Worm (Caenorhabditis elegans) whole organism, mixed stage, embryonic: Measurements from ENCODE around the gene C16C8.26.

Source experiments
- ces-1 ChIP-seq: fragments of 150-350 bp; optimal IDR thresholded peaks from 2 replicates; lab custom pipeline; 2014; ENCODE audit warnings: missing biosample characterization, missing genetic modification reagents, missing genetic modification characterization
- elt-3 ChIP-seq: fragments of 150-350 bp; optimal IDR thresholded peaks from 2 replicates; lab custom pipeline; 2014; ENCODE audit warnings: missing biosample characterization, missing genetic modification characterization
- lin-32 ChIP-seq: fragments of 200-800 bp; sonication (Bioruptor generic); optimal IDR thresholded peaks from 2 replicates; lab custom pipeline; 2018; ENCODE audit warnings: mild to moderate bottlenecking, missing genetic modification characterization, missing compliant biosample characterization
- lsy-2 ChIP-seq: fragments of 150-350 bp; optimal IDR thresholded peaks from 2 replicates; lab custom pipeline; 2014; ENCODE audit warnings: missing biosample characterization, missing genetic modification characterization
- nhr-12 ChIP-seq: fragments of 150-350 bp; optimal IDR thresholded peaks from 2 replicates; lab custom pipeline; 2014; ENCODE audit warnings: missing biosample characterization, missing genetic modification characterization
- ztf-11 ChIP-seq: fragments of 150-350 bp; optimal IDR thresholded peaks from 2 replicates; lab custom pipeline; 2014; ENCODE audit warnings: missing biosample characterization, missing genetic modification characterization

DNA sequence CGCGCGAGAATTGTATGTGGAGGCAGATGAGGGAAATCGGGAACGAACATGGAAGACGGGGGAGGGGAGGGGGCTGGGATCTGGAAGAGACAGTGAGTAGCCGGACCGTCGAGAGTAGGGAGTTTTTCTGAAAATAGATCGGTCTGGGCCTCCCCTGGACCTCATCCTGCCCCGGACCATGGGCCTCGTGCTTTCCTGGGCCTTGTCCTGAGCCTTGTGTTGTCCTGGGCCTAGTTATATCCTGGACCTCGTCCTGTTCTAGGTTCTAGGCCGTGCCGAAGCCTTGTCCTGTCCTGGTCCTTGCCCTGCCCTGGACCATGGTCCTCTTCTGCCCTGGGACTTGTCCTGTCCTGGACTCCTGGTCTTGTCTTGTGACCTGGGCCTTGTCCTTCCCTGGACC, 20.7 kb downstream of the C16C8.26 start:
- no peak for TF ChIP-seq elt-3
- no peak for TF ChIP-seq nhr-12
- TF ChIP-seq lsy-2 = no peak
- TF ChIP-seq ces-1 (GFP tag; lab: Kevin White, UChicago) = no peak
- TF ChIP-seq ztf-11 = no peak
- no peak for TF ChIP-seq lin-32 (GFP tag; lab: Kevin White, UChicago)
